Worm (Caenorhabditis elegans) whole organism, L4 larva: ENCODE results near the gene R04E5.9.

Experiments
- Y105C5A.15 ChIP-seq: fragments of 200-800 bp; sonication (Bioruptor generic); IDR thresholded peaks from 2 replicates; pipeline ENCODE4 v1.3.6; 2022; ENCODE audit warnings: missing genetic modification characterization, missing compliant biosample characterization
- ama-1 ChIP-seq: fragments of 150-350 bp; optimal IDR thresholded peaks from 2 replicates; lab custom pipeline; 2014; ENCODE audit warnings: inconsistent platforms, mixed read lengths
- ceh-28 ChIP-seq: fragments of 150-350 bp; optimal IDR thresholded peaks from 2 replicates; lab custom pipeline; 2014; ENCODE audit warnings: missing biosample characterization, missing genetic modification reagents, missing genetic modification characterization
- daf-16 ChIP-seq, 3 experiments: sonication (generic microtip); optimal IDR thresholded peaks; 2 replicates each; lab custom pipeline; 2016 to 2017; ENCODE audit warnings: missing genetic modification characterization in 3 of 3, missing genetic modification reagents in 3 of 3, mild to moderate bottlenecking in 2 of 3, missing compliant biosample characterization in 2 of 3, missing biosample characterization in 1 of 3, moderate library complexity in 1 of 3
- egl-27 ChIP-seq: sonication (generic microtip); optimal IDR thresholded peaks from 3 replicates; lab custom pipeline; 2017; ENCODE audit warnings: missing biosample characterization, missing genetic modification reagents, missing genetic modification characterization
- jun-1 ChIP-seq: fragments of 150-350 bp; optimal IDR thresholded peaks from 2 replicates; lab custom pipeline; 2014; ENCODE audit warnings: missing biosample characterization, missing genetic modification reagents, missing genetic modification characterization
- lin-15B ChIP-seq: fragments of 150-350 bp; sonication (generic microtip); optimal IDR thresholded peaks from 3 replicates; lab custom pipeline; 2014; ENCODE audit warnings: missing biosample characterization, missing genetic modification characterization
- lir-3 ChIP-seq: sonication (generic microtip); optimal IDR thresholded peaks from 2 replicates; lab custom pipeline; 2016; ENCODE audit warnings: mild to moderate bottlenecking, missing genetic modification characterization, missing compliant biosample characterization
- madf-5 ChIP-seq, 2 experiments: fragments of 200-800 bp; sonication (Bioruptor generic); IDR thresholded peaks; 2 replicates each; pipeline ENCODE4 v1.3.6; 2022; ENCODE audit warnings: missing compliant biosample characterization in 2 of 2, missing genetic modification characterization in 2 of 2
- mep-1 ChIP-seq: fragments of 150-350 bp; sonication (generic microtip); optimal IDR thresholded peaks from 3 replicates; lab custom pipeline; 2014; ENCODE audit warnings: missing biosample characterization, missing genetic modification characterization
- nhr-237 ChIP-seq: sonication (generic microtip); optimal IDR thresholded peaks from 2 replicates; lab custom pipeline; 2017; ENCODE audit warnings: missing biosample characterization, missing genetic modification characterization
- nhr-25 ChIP-seq: sonication (generic microtip); optimal IDR thresholded peaks from 2 replicates; lab custom pipeline; 2017; ENCODE audit warnings: missing genetic modification characterization, mild to moderate bottlenecking, missing compliant biosample characterization, antibody characterized with exemption, moderate library complexity, borderline replicate concordance; ENCODE audit not compliant: insufficient read depth
- nhr-28 ChIP-seq: fragments of 150-350 bp; optimal IDR thresholded peaks from 2 replicates; lab custom pipeline; 2014; ENCODE audit warnings: missing biosample characterization, missing genetic modification characterization
- rbr-2 ChIP-seq: sonication (generic microtip); optimal IDR thresholded peaks from 2 replicates; lab custom pipeline; 2016; ENCODE audit warnings: missing genotype, missing genetic modification characterization, missing compliant biosample characterization

DNA sequence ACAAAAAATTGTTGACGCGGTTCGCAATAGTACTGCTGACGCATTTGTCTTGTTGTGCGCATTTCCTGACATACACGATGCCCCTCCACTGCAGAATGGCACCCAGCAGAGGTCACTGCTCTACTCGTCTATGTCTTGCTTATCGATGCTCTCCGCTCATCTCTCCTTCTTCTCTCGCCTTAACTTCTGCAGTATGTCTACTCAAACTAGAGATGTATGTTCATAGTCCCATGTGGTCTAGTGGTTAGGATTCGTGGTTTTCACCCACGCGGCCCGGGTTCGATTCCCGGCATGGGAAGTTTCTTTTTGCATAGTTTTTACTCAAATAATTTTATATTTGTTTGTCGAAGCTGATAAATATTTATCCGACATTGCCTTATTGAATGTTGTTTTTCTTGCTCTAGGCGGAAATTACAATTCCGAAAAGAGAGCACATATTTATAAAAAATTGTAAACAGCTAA is 25.0 kb upstream of the R04E5.9 start, which contains the start of gene C28G1.2:
- TF ChIP-seq ama-1 (no peak), egl-27 (peak; percentile 10), daf-16 (GFP tag; optimal IDR thresholded peaks at IDR 0.05; lab: Kevin White, UChicago) (peak; percentile 85 to 95), daf-16 (tag; optimal IDR thresholded peaks at IDR 0.05; lab: Kevin White, UChicago) (peak; percentile 81), Y105C5A.15 (GFP tag; lab: Robert Waterston, UW) (peak; percentile 89), lir-3 (peak; percentile 88), lin-15B (tag; lab: Kevin White, UChicago) (no peak), mep-1 (tag; lab: Kevin White, UChicago) (peak; percentile 97), nhr-237 (tag; lab: Kevin White, UChicago) (no peak), rbr-2 (tag; lab: Kevin White, UChicago) (peak; percentile 97), madf-5 (GFP tag; IDR thresholded peaks at IDR 0.05; lab: Robert Waterston, UW) (peak; percentile 91 to 98), ceh-28 (tag; lab: Kevin White, UChicago) (peak; percentile 25), jun-1 (peak; percentile 57), nhr-28 (peak; percentile 72), nhr-25 (tag; lab: Kevin White, UChicago) (peak; percentile 79)
